Worm (Caenorhabditis elegans): Measurements from ENCODE around the gene ocam-1.

DNA sequence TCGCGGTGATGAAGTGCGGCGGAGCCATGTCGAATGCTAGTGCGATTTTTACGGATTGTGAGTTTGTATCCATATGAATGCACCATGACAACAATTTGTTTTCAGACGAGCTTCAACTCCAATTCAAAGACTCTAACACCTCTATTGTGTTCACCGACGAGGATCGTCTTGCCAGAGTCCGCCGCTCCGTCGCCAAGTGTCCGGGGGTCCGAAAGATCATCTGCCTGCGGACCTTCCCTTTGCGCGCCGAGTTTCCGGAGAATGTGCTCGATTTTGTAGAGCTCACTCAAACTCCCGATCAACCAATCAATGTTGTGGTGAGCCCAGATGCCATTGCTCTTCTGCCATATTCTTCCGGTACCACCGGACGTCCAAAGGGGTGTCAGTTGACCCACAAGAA, 20.4 kb downstream of the ocam-1 start:
- TF ChIP-seq ces-1 (GFP tag; optimal IDR thresholded peaks at IDR 0.05), result no peak
- TF ChIP-seq C16A3.4 (tag; optimal IDR thresholded peaks at IDR 0.05), result no peak
- no peak for TF ChIP-seq hlh-17 (GFP tag; optimal IDR thresholded peaks at IDR 0.05; ENCODE audit: borderline replicate concordance)
